Worm (Caenorhabditis elegans) whole organism, early embryonic: Measurements from ENCODE around the gene dpy-31.

Experiments used
- B0310.2 ChIP-seq: sonication (generic microtip); optimal IDR thresholded peaks from 2 replicates; lab custom pipeline; 2016; ENCODE audit warnings: mild to moderate bottlenecking, missing genetic modification characterization, missing compliant biosample characterization
- tbx-37 ChIP-seq: fragments of 200-800 bp; sonication (Bioruptor generic); conservative IDR thresholded peaks from 2 replicates; pipeline ENCODE4 v1.3.6; 2022; ENCODE audit warnings: missing genetic modification reagents, missing genetic modification characterization, missing compliant biosample characterization

DNA sequence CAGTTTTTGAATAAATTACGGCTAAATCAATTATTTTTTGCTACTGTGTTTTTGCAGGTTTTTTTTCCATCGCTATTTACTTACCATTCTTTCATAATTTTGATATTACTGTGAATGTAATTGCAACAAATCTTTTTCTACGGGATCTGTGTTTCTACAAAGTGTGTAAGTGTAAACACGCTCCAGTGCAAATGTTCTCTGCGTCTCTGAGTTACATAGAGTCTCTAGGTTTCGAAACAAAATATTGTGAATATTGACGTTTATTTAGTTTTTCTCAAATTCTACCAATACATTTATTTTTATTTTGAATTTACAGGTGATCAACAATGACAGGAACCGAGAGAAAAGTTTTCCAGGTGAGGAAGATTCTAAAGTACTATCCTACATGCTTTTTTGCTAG is 18.0 kb upstream of the dpy-31 start, which contains the start of gene yju-2:
- TF ChIP-seq tbx-37 (GFP tag; lab: Robert Waterston, UW), result no peak
- TF ChIP-seq B0310.2 (tag; lab: Kevin White, UChicago), result no peak
